Fruit fly (Drosophila melanogaster) whole organism, embryonic: ENCODE data around the gene pdm2.

Experiments used
- Asciz ChIP-seq: fragments of 200-800 bp; sonication (Bioruptor generic); optimal IDR thresholded peaks from 2 replicates; lab custom pipeline; 2017; ENCODE audit warnings: missing biosample characterization, mild to moderate bottlenecking, missing genetic modification characterization, missing genetic modification reagents
- BEAF-32 ChIP-seq: fragments of 200-800 bp; sonication (Bioruptor generic); optimal IDR thresholded peaks from 3 replicates; lab custom pipeline; 2017; ENCODE audit warnings: missing biosample characterization, missing genetic modification characterization, mild to moderate bottlenecking, moderate library complexity, missing genetic modification reagents
- CG11247 ChIP-seq: fragments of 200-800 bp; sonication (Bioruptor generic); IDR thresholded peaks from 2 replicates; pipeline ENCODE4 v1.3.6; 2022; ENCODE audit warnings: missing biosample characterization, missing genetic modification characterization
- CG12942 ChIP-seq: fragments of 200-800 bp; sonication (Bioruptor generic); optimal IDR thresholded peaks from 3 replicates; lab custom pipeline; 2016; ENCODE audit warnings: missing biosample characterization, missing genetic modification characterization
- CG13123 ChIP-seq: fragments of 200-800 bp; sonication (Bioruptor generic); optimal IDR thresholded peaks from 2 replicates; lab custom pipeline; 2016; ENCODE audit warnings: missing biosample characterization, missing genetic modification characterization
- CG13287 ChIP-seq: fragments of 200-800 bp; sonication (Bioruptor generic); IDR thresholded peaks from 2 replicates; pipeline ENCODE4 v1.3.6; 2022; ENCODE audit warnings: missing biosample characterization, missing genetic modification characterization; ENCODE audit not compliant: partially characterized antibody
- CG14860 ChIP-seq: fragments of 200-800 bp; sonication (Bioruptor generic); IDR thresholded peaks from 3 replicates; pipeline ENCODE4 v1.3.6; 2022; ENCODE audit warnings: missing biosample characterization, missing genetic modification characterization; ENCODE audit not compliant: partially characterized antibody
- CG14965 ChIP-seq: fragments of 200-800 bp; sonication (Bioruptor generic); optimal IDR thresholded peaks from 2 replicates; lab custom pipeline; 2016; ENCODE audit warnings: missing biosample characterization, missing genetic modification characterization, borderline replicate concordance
- CG16779 ChIP-seq: fragments of 200-800 bp; sonication (Bioruptor generic); IDR thresholded peaks from 2 replicates; pipeline ENCODE4 v1.3.6; 2022; ENCODE audit warnings: missing biosample characterization, missing genetic modification characterization
- CG16813 ChIP-seq: fragments of 200-800 bp; sonication (Bioruptor generic); IDR thresholded peaks from 3 replicates; pipeline ENCODE4 v1.3.6; 2022; ENCODE audit warnings: missing biosample characterization, missing genetic modification characterization; ENCODE audit not compliant: partially characterized antibody
- CG2129 ChIP-seq: fragments of 200-800 bp; sonication (Bioruptor generic); IDR thresholded peaks from 2 replicates; pipeline ENCODE4 v1.3.6; 2022; ENCODE audit warnings: missing biosample characterization, missing genetic modification characterization; ENCODE audit not compliant: partially characterized antibody
- CG3065 ChIP-seq: fragments of 200-800 bp; sonication (Bioruptor generic); optimal IDR thresholded peaks from 2 replicates; lab custom pipeline; 2016; ENCODE audit warnings: missing biosample characterization, missing genetic modification characterization
- CG34224 ChIP-seq: fragments of 200-800 bp; sonication (Bioruptor generic); IDR thresholded peaks from 3 replicates; pipeline ENCODE4 v1.3.6; 2022; ENCODE audit warnings: missing biosample characterization, missing genetic modification characterization; ENCODE audit not compliant: partially characterized antibody
- CG6254 ChIP-seq: fragments of 200-800 bp; sonication (Bioruptor generic); optimal IDR thresholded peaks from 3 replicates; lab custom pipeline; 2017; ENCODE audit warnings: mild to moderate bottlenecking, missing biosample characterization, missing genetic modification reagents, missing genetic modification characterization
- CG6791 ChIP-seq: fragments of 200-800 bp; sonication (Bioruptor generic); IDR thresholded peaks from 3 replicates; pipeline ENCODE4 v1.3.6; 2022; ENCODE audit warnings: missing biosample characterization, missing genetic modification characterization; ENCODE audit not compliant: partially characterized antibody
- CG8281 ChIP-seq: fragments of 200-800 bp; sonication (Bioruptor generic); optimal IDR thresholded peaks from 2 replicates; lab custom pipeline; 2018; ENCODE audit warnings: missing biosample characterization, mild to moderate bottlenecking, missing genetic modification characterization, moderate library complexity
- CG8924 ChIP-seq: fragments of 200-800 bp; optimal IDR thresholded peaks from 3 replicates; lab custom pipeline; 2019; ENCODE audit warnings: missing biosample characterization, mild to moderate bottlenecking, missing genetic modification characterization, moderate library complexity
- CG9797 ChIP-seq: fragments of 200-800 bp; sonication (Bioruptor generic); optimal IDR thresholded peaks from 3 replicates; lab custom pipeline; 2018; ENCODE audit warnings: missing biosample characterization, mild to moderate bottlenecking, missing genetic modification characterization
- Chrac-16 ChIP-seq: fragments of 200-800 bp; sonication (Bioruptor generic); optimal IDR thresholded peaks from 3 replicates; lab custom pipeline; 2016; ENCODE audit warnings: missing biosample characterization, missing genetic modification characterization
- Deaf1 ChIP-seq: fragments of 200-800 bp; optimal IDR thresholded peaks from 3 replicates; lab custom pipeline; 2019; ENCODE audit warnings: missing biosample characterization, mild to moderate bottlenecking, missing genetic modification characterization, moderate library complexity
- Dref ChIP-seq: fragments of 200-800 bp; sonication (Bioruptor generic); IDR thresholded peaks from 2 replicates; pipeline ENCODE4 v1.3.6; 2022; ENCODE audit warnings: missing biosample characterization, missing genetic modification characterization
- HLH4C ChIP-seq: fragments of 200-800 bp; sonication (Bioruptor generic); IDR thresholded peaks from 3 replicates; pipeline ENCODE4 v1.3.6; 2022; ENCODE audit warnings: missing biosample characterization, missing genetic modification characterization; ENCODE audit not compliant: partially characterized antibody
- Kr ChIP-seq: fragments of 200-800 bp; sonication (Bioruptor generic); optimal IDR thresholded peaks from 2 replicates; lab custom pipeline; 2017; ENCODE audit warnings: missing biosample characterization, mild to moderate bottlenecking, missing genetic modification characterization
- Lhr ChIP-seq: fragments of 200-800 bp; sonication (Bioruptor generic); optimal IDR thresholded peaks from 3 replicates; lab custom pipeline; 2017; ENCODE audit warnings: mild to moderate bottlenecking, missing biosample characterization, missing genetic modification reagents, missing genetic modification characterization
- MBD-R2 ChIP-seq: fragments of 200-800 bp; sonication (Bioruptor generic); IDR thresholded peaks from 2 replicates; pipeline ENCODE4 v1.3.6; 2022; ENCODE audit warnings: missing biosample characterization, missing genetic modification characterization
- MESR4 ChIP-seq: fragments of 200-800 bp; sonication (Bioruptor generic); optimal IDR thresholded peaks from 2 replicates; lab custom pipeline; 2018; ENCODE audit warnings: missing biosample characterization, mild to moderate bottlenecking, missing genetic modification characterization, moderate library complexity
- Neu2 ChIP-seq: fragments of 200-800 bp; sonication (Bioruptor generic); optimal IDR thresholded peaks from 3 replicates; lab custom pipeline; 2016; ENCODE audit warnings: missing biosample characterization, missing genetic modification characterization, borderline replicate concordance
- Scr ChIP-seq: fragments of 200-800 bp; sonication (Bioruptor generic); IDR thresholded peaks from 2 replicates; pipeline ENCODE4 v1.3.6; 2022; ENCODE audit warnings: missing biosample characterization, missing genetic modification characterization; ENCODE audit not compliant: partially characterized antibody
- Sox100B ChIP-seq: fragments of 200-800 bp; sonication (Bioruptor generic); optimal IDR thresholded peaks from 3 replicates; lab custom pipeline; 2018; ENCODE audit warnings: missing biosample characterization, mild to moderate bottlenecking, missing genetic modification characterization
- Sry-β ChIP-seq: fragments of 200-800 bp; sonication (Bioruptor generic); optimal IDR thresholded peaks from 2 replicates; lab custom pipeline; 2018; ENCODE audit warnings: missing biosample characterization, mild to moderate bottlenecking, missing genetic modification characterization, moderate library complexity
- al ChIP-seq: fragments of 200-800 bp; sonication (Bioruptor generic); IDR thresholded peaks from 2 replicates; pipeline ENCODE4 v1.3.6; 2022; ENCODE audit warnings: missing biosample characterization, missing genetic modification characterization
- bsh ChIP-seq, 2 experiments: fragments of 200-800 bp; sonication (Bioruptor generic); optimal IDR thresholded peaks; 2 replicates each; lab custom pipeline; 2017 to 2018; ENCODE audit warnings: mild to moderate bottlenecking in 2 of 2, missing biosample characterization in 2 of 2, missing genetic modification characterization in 2 of 2, moderate library complexity in 1 of 2
- da ChIP-seq: fragments of 200-800 bp; sonication (Bioruptor generic); optimal IDR thresholded peaks from 2 replicates; lab custom pipeline; 2016; ENCODE audit warnings: missing biosample characterization, missing genetic modification characterization
- dpn ChIP-seq, 2 experiments: fragments of 200-800 bp; sonication (Bioruptor generic); optimal IDR thresholded peaks; 3 replicates each; lab custom pipeline; 2016; ENCODE audit warnings: missing biosample characterization in 2 of 2, missing genetic modification characterization in 2 of 2
- eve ChIP-seq, 2 experiments: fragments of >200 bp; optimal IDR thresholded peaks; 2 replicates each; lab custom pipeline; 2017; ENCODE audit warnings: missing biosample characterization in 2 of 2, missing genetic modification characterization in 2 of 2
- ftz-f1 ChIP-seq: fragments of 200-800 bp; sonication (Bioruptor generic); optimal IDR thresholded peaks from 2 replicates; lab custom pipeline; 2016; ENCODE audit warnings: missing biosample characterization, missing genetic modification characterization
- gfzf ChIP-seq: fragments of 200-800 bp; sonication (Bioruptor generic); optimal IDR thresholded peaks from 2 replicates; lab custom pipeline; 2016; ENCODE audit warnings: missing biosample characterization, mild to moderate bottlenecking, missing genetic modification characterization, moderate library complexity
- gsb-n ChIP-seq: fragments of 200-800 bp; sonication (Bioruptor generic); optimal IDR thresholded peaks from 3 replicates; lab custom pipeline; 2018; ENCODE audit warnings: missing biosample characterization, mild to moderate bottlenecking, missing genetic modification characterization
- mam ChIP-seq: fragments of 200-800 bp; sonication (Bioruptor generic); optimal IDR thresholded peaks from 3 replicates; lab custom pipeline; 2016; ENCODE audit warnings: missing biosample characterization, missing genetic modification characterization
- nerfin-2 ChIP-seq: fragments of 200-800 bp; sonication (Bioruptor generic); IDR thresholded peaks from 2 replicates; pipeline ENCODE4 v1.3.6; 2022; ENCODE audit warnings: missing biosample characterization, missing genetic modification characterization; ENCODE audit not compliant: partially characterized antibody
- nmo ChIP-seq: fragments of 200-800 bp; sonication (Bioruptor generic); optimal IDR thresholded peaks from 2 replicates; lab custom pipeline; 2018; ENCODE audit warnings: missing biosample characterization, mild to moderate bottlenecking, missing genetic modification characterization, moderate library complexity
- phol ChIP-seq: fragments of 200-800 bp; sonication (Bioruptor generic); optimal IDR thresholded peaks from 3 replicates; lab custom pipeline; 2018; ENCODE audit warnings: missing biosample characterization, mild to moderate bottlenecking, missing genetic modification characterization, moderate library complexity
- sens ChIP-seq: fragments of 200-800 bp; sonication (Bioruptor generic); peaks from one replicate; lab custom pipeline; 2016; ENCODE audit warnings: missing biosample characterization, missing genetic modification characterization
- sna ChIP-seq: fragments of 200-800 bp; sonication (Bioruptor generic); IDR thresholded peaks from 2 replicates; pipeline ENCODE4 v1.3.6; 2022; ENCODE audit warnings: missing biosample characterization, missing genetic modification characterization; ENCODE audit not compliant: partially characterized antibody
- stwl ChIP-seq: fragments of 200-800 bp; sonication (Bioruptor generic); optimal IDR thresholded peaks from 3 replicates; lab custom pipeline; 2018; ENCODE audit warnings: missing biosample characterization, mild to moderate bottlenecking, missing genetic modification characterization, moderate library complexity
- vnd ChIP-seq: fragments of 200-800 bp; sonication (Bioruptor generic); IDR thresholded peaks from 3 replicates; pipeline ENCODE4 v1.3.6; 2022; ENCODE audit warnings: missing biosample characterization, missing genetic modification characterization; ENCODE audit not compliant: partially characterized antibody
- zen ChIP-seq: fragments of 200-800 bp; sonication (Bioruptor generic); optimal IDR thresholded peaks from 3 replicates; lab custom pipeline; 2018; ENCODE audit warnings: missing biosample characterization, mild to moderate bottlenecking, missing genetic modification characterization, moderate library complexity
- zen2 ChIP-seq: fragments of 200-800 bp; sonication (Bioruptor generic); IDR thresholded peaks from 3 replicates; pipeline ENCODE4 v1.3.6; 2022; ENCODE audit warnings: missing biosample characterization, missing genetic modification characterization; ENCODE audit not compliant: partially characterized antibody

Gene pdm2

dm6 chr2L:12694823-12695420 lies 38.0 kb downstream of the pdm2 start, which contains the start of the genes IFT43 and PICK1 (continued):
- peak; percentile 77 for TF ChIP-seq HLH4C (GFP tag; lab: Robert Waterston, UW)
- peak; percentile 72 for TF ChIP-seq CG16813 (GFP tag; lab: Robert Waterston, UW)
- TF ChIP-seq zen2 (GFP tag; lab: Robert Waterston, UW), result peak; percentile 78
- TF ChIP-seq CG14860 (GFP tag; lab: Robert Waterston, UW), result peak; percentile 72
- TF ChIP-seq mam (GFP tag; lab: Kevin White, UChicago), result no peak
- TF ChIP-seq ftz-f1 (GFP tag; lab: Kevin White, UChicago), result peak; percentile 55
- peak; percentile 54 for TF ChIP-seq zen (tag; lab: Kevin White, UChicago)
- peak; percentile 76 for TF ChIP-seq sna (GFP tag; lab: Robert Waterston, UW)
- peak; percentile 40 for TF ChIP-seq CG9797 (GFP tag; lab: Kevin White, UChicago)
- TF ChIP-seq MBD-R2 (GFP tag; lab: Robert Waterston, UW), result peak; percentile 94
- TF ChIP-seq bsh (GFP tag; optimal IDR thresholded peaks at IDR 0.05; lab: Kevin White, UChicago), result no peak
- peak; percentile 61 for TF ChIP-seq phol (tag; lab: Kevin White, UChicago)
- no peak for TF ChIP-seq CG8281 (tag; lab: Kevin White, UChicago)
- TF ChIP-seq CG11247 (GFP tag; lab: Robert Waterston, UW), result no peak
- peak; percentile 46 for TF ChIP-seq sens
- TF ChIP-seq Sox100B (GFP tag; lab: Kevin White, UChicago), result no peak
- TF ChIP-seq CG13287, result peak; percentile 84
- TF ChIP-seq dpn (GFP tag; optimal IDR thresholded peaks at IDR 0.05; lab: Kevin White, UChicago), result no peak
- TF ChIP-seq gfzf (GFP tag; lab: Kevin White, UChicago), result peak; percentile 48
- no peak for TF ChIP-seq CG14965 (GFP tag; lab: Kevin White, UChicago)
- TF ChIP-seq Dref (GFP tag; lab: Robert Waterston, UW), result peak; percentile 52
- TF ChIP-seq BEAF-32 (GFP tag; lab: Kevin White, UChicago), result peak; percentile 82
- TF ChIP-seq CG3065 (GFP tag; lab: Kevin White, UChicago), result no peak
- no peak for TF ChIP-seq CG16779 (GFP tag; lab: Robert Waterston, UW)
- no peak for TF ChIP-seq al (GFP tag; lab: Robert Waterston, UW)
- peak; percentile 52 for TF ChIP-seq CG2129
- TF ChIP-seq Deaf1, result no peak
- no peak for TF ChIP-seq CG8924 (tag; lab: Kevin White, UChicago)
- peak; percentile 79 for TF ChIP-seq CG34224 (GFP tag; lab: Robert Waterston, UW)
- no peak for TF ChIP-seq Kr
- peak; percentile 81 for TF ChIP-seq Scr
- TF ChIP-seq vnd, result peak; percentile 77
- no peak for TF ChIP-seq Asciz (GFP tag; lab: Kevin White, UChicago)
- TF ChIP-seq eve (GFP tag; optimal IDR thresholded peaks at IDR 0.05; lab: Kevin White, UChicago), result no peak
- TF ChIP-seq gsb-n, result no peak
- TF ChIP-seq CG6791, result peak; percentile 76
- TF ChIP-seq CG13123, result no peak
- peak; percentile 2 for TF ChIP-seq Lhr (GFP tag; lab: Kevin White, UChicago)
- peak; percentile 32 for TF ChIP-seq Neu2
- TF ChIP-seq CG6254 (GFP tag; lab: Kevin White, UChicago), result no peak
- TF ChIP-seq Chrac-16, result no peak
- TF ChIP-seq MESR4 (GFP tag; lab: Kevin White, UChicago), result peak; percentile 31
- peak; percentile 48 for TF ChIP-seq stwl (tag; lab: Kevin White, UChicago)
- peak; percentile 1 for TF ChIP-seq nmo (GFP tag; lab: Kevin White, UChicago)
- TF ChIP-seq CG12942 (GFP tag; lab: Kevin White, UChicago), result no peak
- peak; percentile 37 for TF ChIP-seq Sry-β (GFP tag; lab: Kevin White, UChicago)
- no peak for TF ChIP-seq da
- peak; percentile 59; the same call in 1 of the 2 replicates for TF ChIP-seq nerfin-2 (GFP tag; lab: Robert Waterston, UW)
